Worm (Caenorhabditis elegans) whole organism, L1 larva: ENCODE data around the gene srz-47.
A peak's percentile ranks its signal among the peaks of the same experiment; 100 is the strongest.

ENCODE experiments used
- C34B4.2 ChIP-seq: sonication (generic microtip); optimal IDR thresholded peaks from 2 replicates; lab custom pipeline; 2017; ENCODE audit warnings: mild to moderate bottlenecking, missing genetic modification characterization, missing compliant biosample characterization
- F16B12.6 ChIP-seq: fragments of 150-350 bp; optimal IDR thresholded peaks from 2 replicates; lab custom pipeline; 2014; ENCODE audit warnings: missing biosample characterization, missing genetic modification characterization
- ces-1 ChIP-seq: fragments of 150-350 bp; optimal IDR thresholded peaks from 2 replicates; lab custom pipeline; 2014; ENCODE audit warnings: missing biosample characterization, missing genetic modification reagents, missing genetic modification characterization
- efl-1 ChIP-seq, 4 experiments: fragments of 150-350 bp; optimal IDR thresholded peaks in 3 of 4; peaks in 1 of 4; 1 replicate in 1 of 4; 2 replicates in 3 of 4; lab custom pipeline; 2014; ENCODE audit warnings: missing biosample characterization in 2 of 4, missing genetic modification characterization in 2 of 4, missing genetic modification reagents in 2 of 4
- efl-3 ChIP-seq: fragments of 200-800 bp; sonication (Bioruptor generic); optimal IDR thresholded peaks from 2 replicates; lab custom pipeline; 2018; ENCODE audit warnings: mild to moderate bottlenecking, missing genetic modification characterization, missing compliant biosample characterization
- hlh-17 ChIP-seq: fragments of 200-800 bp; sonication (Bioruptor generic); optimal IDR thresholded peaks from 2 replicates; lab custom pipeline; 2018; ENCODE audit warnings: missing genetic modification characterization, mild to moderate bottlenecking, missing compliant biosample characterization, moderate library complexity, borderline replicate concordance
- mdl-1 ChIP-seq, 2 experiments: fragments of 150-350 bp; optimal IDR thresholded peaks; 2 replicates each; lab custom pipeline; 2014 to 2017; ENCODE audit warnings: missing biosample characterization in 2 of 2, missing genetic modification characterization in 2 of 2, inconsistent platforms in 1 of 2
- nhr-47 ChIP-seq: sonication (generic microtip); optimal IDR thresholded peaks from 2 replicates; lab custom pipeline; 2016; ENCODE audit warnings: mild to moderate bottlenecking, missing genetic modification characterization, moderate library complexity, missing compliant biosample characterization
- nhr-71 ChIP-seq: sonication (generic microtip); optimal IDR thresholded peaks from 2 replicates; lab custom pipeline; 2016; ENCODE audit warnings: mild to moderate bottlenecking, missing genetic modification characterization, moderate library complexity, missing compliant biosample characterization
- nhr-90 ChIP-seq: sonication (generic microtip); optimal IDR thresholded peaks from 2 replicates; lab custom pipeline; 2016; ENCODE audit warnings: mild to moderate bottlenecking, missing genetic modification characterization, missing compliant biosample characterization; ENCODE audit not compliant: poor library complexity
- swsn-7 ChIP-seq: sonication (generic microtip); optimal IDR thresholded peaks from 2 replicates; lab custom pipeline; 2016; ENCODE audit warnings: missing genetic modification characterization, missing compliant biosample characterization
- tlp-1 ChIP-seq: fragments of 150-350 bp; optimal IDR thresholded peaks from 2 replicates; lab custom pipeline; 2014; ENCODE audit warnings: missing biosample characterization, missing genetic modification characterization
- vab-15 ChIP-seq: sonication (generic microtip); optimal IDR thresholded peaks from 2 replicates; lab custom pipeline; 2017; ENCODE audit warnings: missing genotype, mild to moderate bottlenecking, missing genetic modification characterization, missing compliant biosample characterization

Gene srz-47

DNA sequence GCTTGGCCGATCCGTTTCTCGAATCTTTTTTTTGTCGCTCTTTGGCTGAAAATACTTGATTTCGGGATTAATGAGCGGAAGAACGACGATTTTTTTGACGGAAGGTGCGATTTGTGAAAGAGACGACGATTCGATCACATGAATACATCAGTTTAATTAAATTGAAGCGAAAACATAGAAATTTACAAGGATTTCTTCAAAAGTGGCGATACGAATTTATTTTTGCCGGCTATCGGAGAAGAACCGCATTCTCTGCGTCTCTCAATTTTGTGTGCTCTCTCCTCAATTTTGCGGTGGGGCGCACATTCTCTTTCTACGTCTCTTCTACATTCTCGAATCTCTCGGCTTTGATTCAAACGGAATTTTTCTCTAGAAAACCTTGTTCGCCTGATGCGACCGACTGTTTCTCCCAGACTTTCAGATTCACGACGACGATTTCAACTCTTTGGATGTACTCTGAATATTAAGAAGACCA lies 36.7 kb downstream of the srz-47 start, which contains the start of gene F40D4.17:
Gene F40D4.17, minus strand, starts transcription at position 51 of the 475 bp plus-strand sequence.
- TF ChIP-seq efl-1 (optimal IDR thresholded peaks at IDR 0.05; lab: Kevin White, UChicago) (peak in 1 of 2 experiments; percentile 81), efl-1 (GFP tag; optimal IDR thresholded peaks at IDR 0.05 in 1 of 2; lab: Kevin White, UChicago) (peak in 1 of 2 experiments; percentile 93), ces-1 (GFP tag; lab: Kevin White, UChicago) (no peak)

DNA sequence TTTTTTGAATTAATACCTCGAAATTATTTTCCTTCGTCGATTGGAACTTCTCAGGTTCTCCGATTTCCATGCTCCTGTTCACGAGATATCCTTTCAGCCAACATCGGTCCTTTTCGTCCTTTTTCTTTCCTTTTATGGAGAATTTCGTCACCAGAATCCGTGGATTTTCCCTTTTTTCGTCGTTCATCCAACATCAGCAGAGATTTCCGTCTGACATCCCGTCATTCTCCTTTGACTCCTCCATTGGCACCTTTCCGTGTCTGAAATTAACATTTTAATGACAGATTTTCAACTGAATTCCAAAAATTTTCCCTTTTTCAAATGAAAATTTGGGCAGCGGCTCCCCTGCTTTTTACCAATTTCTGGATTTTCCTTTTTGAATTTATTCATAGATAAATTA lies 37.2 kb downstream of the srz-47 start:
- TF ChIP-seq F16B12.6 (tag; lab: Kevin White, UChicago) (no peak), mdl-1 (tag; optimal IDR thresholded peaks at IDR 0.05; lab: Kevin White, UChicago) (no peak), efl-3 (GFP tag; lab: Kevin White, UChicago) (no peak)

DNA sequence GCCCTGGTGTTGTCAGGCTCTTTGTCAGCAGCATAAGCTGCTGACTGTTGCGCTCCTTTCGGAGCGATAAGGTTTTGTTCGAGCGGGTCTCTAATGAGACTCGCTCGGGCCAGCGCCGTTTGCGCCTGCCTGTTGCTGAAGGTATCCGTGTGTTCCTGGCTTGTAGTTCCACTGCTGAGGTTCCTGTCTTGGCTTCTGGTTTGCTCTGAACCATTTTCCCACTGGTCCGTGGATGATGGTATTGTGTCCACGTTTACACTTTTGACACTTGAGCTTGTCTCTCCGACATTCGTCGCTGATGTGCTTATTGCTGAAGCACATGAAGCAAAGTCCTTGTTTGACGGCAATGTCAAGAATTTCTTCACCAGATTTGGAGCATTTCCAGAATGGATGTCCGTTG lies 40.8 kb downstream of the srz-47 start:
- TF ChIP-seq swsn-7 (tag; lab: Kevin White, UChicago): no peak
- no peak for TF ChIP-seq tlp-1 (tag; lab: Kevin White, UChicago)
- TF ChIP-seq nhr-90 (tag; lab: Kevin White, UChicago): no peak
- no peak for TF ChIP-seq hlh-17 (GFP tag; lab: Kevin White, UChicago)
- TF ChIP-seq vab-15 (tag; lab: Kevin White, UChicago): no peak
- no peak for TF ChIP-seq C34B4.2 (tag; lab: Kevin White, UChicago)
- TF ChIP-seq nhr-47: no peak
- TF ChIP-seq nhr-71 (tag; lab: Kevin White, UChicago): no peak
